Worm (Caenorhabditis elegans) whole organism, midembryonic: Measurements from ENCODE around the gene nhr-221.

ENCODE experiments used
- cog-1 ChIP-seq: sonication (generic microtip); optimal IDR thresholded peaks from 2 replicates; lab custom pipeline; 2016; ENCODE audit warnings: missing genetic modification characterization, missing compliant biosample characterization
- flt-1 ChIP-seq: fragments of 200-800 bp; sonication (Bioruptor generic); IDR thresholded peaks from 2 replicates; pipeline ENCODE4 v1.3.6; 2022; ENCODE audit warnings: missing genetic modification characterization, missing compliant biosample characterization
- ztf-29 ChIP-seq: fragments of 200-800 bp; sonication (Bioruptor generic); IDR thresholded peaks from 2 replicates; pipeline ENCODE4 v1.3.6; 2022; ENCODE audit warnings: missing genetic modification reagents, missing genetic modification characterization, missing compliant biosample characterization

ce11 chrV:3552740-3553469 lies 17.7 kb upstream of the nhr-221 start, which contains the start of gene T24A6.20:
- TF ChIP-seq cog-1 (tag; lab: Kevin White, UChicago) (no peak), flt-1 (GFP tag; lab: Robert Waterston, UW) (no peak), ztf-29 (GFP tag; lab: Robert Waterston, UW) (no peak)
